Worm (Caenorhabditis elegans): ENCODE results near the gene atg-16.1.

atg-16.1 gene

DNA sequence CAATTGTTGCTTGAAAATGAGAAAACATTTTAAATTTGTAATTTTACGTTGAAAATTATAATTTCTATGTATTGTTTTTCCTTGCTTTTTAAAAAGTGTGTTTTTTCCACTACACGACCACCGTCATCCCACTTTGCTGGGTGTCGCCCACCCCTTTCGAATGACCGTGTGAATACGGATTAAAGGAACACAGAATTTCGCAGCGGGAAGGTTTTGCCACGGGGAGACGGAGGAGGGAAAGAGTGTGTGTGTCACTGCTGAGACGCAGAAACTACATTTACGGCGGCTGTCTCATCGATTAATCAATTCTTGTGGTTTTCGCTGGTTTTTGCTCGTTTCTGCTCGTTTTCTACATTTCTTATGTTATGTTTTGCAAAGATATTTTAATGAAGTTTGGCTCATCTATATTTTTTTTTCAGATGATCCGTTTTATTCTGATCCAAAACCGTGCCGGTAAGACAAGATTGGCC is 4.4 kb downstream of the atg-16.1 start, which contains the start of gene aps-2 (continued):
- TF ChIP-seq lin-39 (tag; optimal IDR thresholded peaks at IDR 0.05) (no peak), skn-1 (tag; optimal IDR thresholded peaks at IDR 0.05) (no peak), sma-9 (GFP tag; optimal IDR thresholded peaks at IDR 0.05) (peak; percentile 53), sma-9 (tag; optimal IDR thresholded peaks at IDR 0.05) (no peak)

DNA sequence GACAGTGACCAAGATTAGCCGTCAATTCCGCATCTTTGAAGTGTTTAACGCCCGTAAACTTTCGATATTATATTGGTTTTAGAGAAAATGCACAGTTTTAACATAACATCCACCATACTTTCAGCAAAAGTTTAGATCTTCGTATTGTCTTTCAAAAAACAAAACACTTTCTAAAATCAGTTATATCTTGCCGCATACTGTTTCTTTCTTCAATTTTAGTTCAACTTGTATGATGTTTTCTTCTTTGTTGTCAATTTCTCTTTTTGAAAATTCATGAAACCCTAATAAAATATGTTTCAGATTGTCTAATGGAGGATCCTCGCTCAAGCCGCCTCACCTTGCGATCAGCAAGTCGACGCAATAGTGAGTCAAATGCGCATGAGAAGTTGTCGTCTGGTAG is 8.4 kb downstream of the atg-16.1 start, which contains the start of gene F02E8.4:
Gene F02E8.4 (plus strand): TSS at position 301 of the 400 bp plus-strand sequence.
- no peak for TF ChIP-seq lin-13 (GFP tag; optimal IDR thresholded peaks at IDR 0.05)
- TF ChIP-seq nhr-12 (tag; optimal IDR thresholded peaks at IDR 0.05), result no peak
- TF ChIP-seq lin-39 (tag; optimal IDR thresholded peaks at IDR 0.05), result no peak
- no peak for TF ChIP-seq ZK546.5 (tag; optimal IDR thresholded peaks at IDR 0.05)
- no peak for TF ChIP-seq sma-3 (GFP tag; optimal IDR thresholded peaks at IDR 0.05)
- no peak for TF ChIP-seq mdl-1 (tag; optimal IDR thresholded peaks at IDR 0.05)
- no peak for TF ChIP-seq ztf-11 (tag; optimal IDR thresholded peaks at IDR 0.05)
- TF ChIP-seq nhr-77 (tag; optimal IDR thresholded peaks at IDR 0.05), result no peak
- no peak for TF ChIP-seq alr-1 (tag; optimal IDR thresholded peaks at IDR 0.05)
- TF ChIP-seq nhr-10 (tag; optimal IDR thresholded peaks at IDR 0.05), result no peak
- TF ChIP-seq nhr-6 (tag; optimal IDR thresholded peaks at IDR 0.05), result no peak
- TF ChIP-seq sem-4 (tag; optimal IDR thresholded peaks at IDR 0.05), result no peak
- no peak for TF ChIP-seq nhr-237 (tag; optimal IDR thresholded peaks at IDR 0.05)

DNA sequence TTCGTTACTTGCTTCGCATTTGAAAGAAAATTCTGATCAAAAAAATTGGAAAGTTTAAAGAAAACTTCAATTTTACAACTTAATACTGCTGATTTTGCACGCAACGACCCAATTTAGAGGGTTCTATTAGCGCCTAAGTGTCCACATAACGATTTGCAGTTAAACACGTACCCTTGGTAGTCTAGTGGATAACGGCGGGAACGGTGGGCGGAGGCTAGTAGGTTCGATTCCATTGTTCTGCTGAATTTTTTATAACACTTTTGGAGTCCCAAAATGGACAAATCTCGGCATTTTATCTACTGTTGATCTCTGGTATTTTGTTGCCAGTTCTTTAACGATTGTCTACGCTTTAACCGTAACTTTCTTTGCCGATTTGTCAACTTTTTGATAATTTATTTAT is 9.2 kb downstream of the atg-16.1 start:
- TF ChIP-seq ceh-16 (tag; optimal IDR thresholded peaks at IDR 0.05) (no peak), ceh-82 (tag; optimal IDR thresholded peaks at IDR 0.05) (no peak), lin-39 (tag; optimal IDR thresholded peaks at IDR 0.05) (no peak), snpc-4 (tag; optimal IDR thresholded peaks at IDR 0.05) (no peak), nhr-129 (tag; optimal IDR thresholded peaks at IDR 0.05) (no peak), nhr-6 (tag; optimal IDR thresholded peaks at IDR 0.05) (no peak), gmeb-1 (tag; optimal IDR thresholded peaks at IDR 0.05) (no peak), aly-2 (tag; optimal IDR thresholded peaks at IDR 0.05) (no peak)

DNA sequence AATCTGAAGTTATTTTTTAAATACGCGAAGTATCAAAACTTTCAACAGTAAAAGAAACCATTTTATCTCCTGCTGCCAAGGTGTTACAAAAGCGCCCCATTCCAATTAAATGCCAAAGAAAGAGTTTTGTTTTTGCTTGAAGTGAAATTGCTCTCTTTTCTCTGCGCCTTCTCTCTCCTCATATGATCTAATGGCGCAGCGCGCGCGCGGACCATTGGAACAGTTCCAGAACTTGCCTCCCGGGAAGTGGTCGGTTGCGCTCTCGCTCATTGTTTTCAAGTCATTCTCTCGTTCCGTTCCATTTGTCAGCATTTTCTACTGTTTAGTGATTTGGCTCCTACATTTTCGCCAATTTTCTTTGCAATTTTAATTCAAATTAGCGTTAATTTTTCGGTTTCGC is 10.3 kb downstream of the atg-16.1 start:
- TF ChIP-seq ama-1 (optimal IDR thresholded peaks at IDR 0.05) (no peak), skn-1 (tag; optimal IDR thresholded peaks at IDR 0.05) (no peak), ztf-1 (GFP tag; conservative IDR thresholded peaks at IDR 0.05) (no peak), nhr-25 (tag; optimal IDR thresholded peaks at IDR 0.05) (no peak), R02D3.7 (tag; optimal IDR thresholded peaks at IDR 0.05) (no peak), unc-62 (GFP tag; optimal IDR thresholded peaks at IDR 0.05) (no peak), zag-1 (tag; optimal IDR thresholded peaks at IDR 0.05) (no peak), alr-1 (tag; optimal IDR thresholded peaks at IDR 0.05) (no peak), elt-1 (tag; optimal IDR thresholded peaks at IDR 0.05) (no peak), ceh-16 (tag; optimal IDR thresholded peaks at IDR 0.05) (no peak), unc-55 (GFP tag; optimal IDR thresholded peaks at IDR 0.05) (no peak), lin-39 (tag; optimal IDR thresholded peaks at IDR 0.05) (no peak), peb-1 (tag; optimal IDR thresholded peaks at IDR 0.05) (no peak)

DNA sequence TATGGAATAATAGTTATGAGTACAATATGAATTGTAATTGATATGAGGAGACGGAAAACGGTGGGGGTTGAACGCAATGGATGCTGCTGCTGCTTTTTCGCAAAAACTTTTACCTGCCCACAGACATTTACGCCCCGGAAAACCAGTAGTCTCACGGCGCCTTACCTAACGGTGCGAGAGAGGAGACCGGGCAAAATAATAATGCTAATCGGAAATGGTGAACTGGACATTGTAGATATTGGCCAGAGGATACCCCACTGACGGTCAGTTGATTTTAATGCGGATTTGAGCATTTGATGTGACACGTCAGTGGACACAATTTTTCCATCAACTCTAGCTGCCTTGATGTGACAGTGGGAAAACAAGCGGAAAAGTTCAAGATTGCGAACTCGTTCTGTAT is 14.0 kb downstream of the atg-16.1 start, which contains the start of gene mltn-13:
Gene mltn-13 (minus strand): TSS at position 101 of the 400 bp plus-strand sequence.
- TF ChIP-seq nhr-11 (tag; optimal IDR thresholded peaks at IDR 0.05) (no peak), nhr-237 (tag; optimal IDR thresholded peaks at IDR 0.05) (no peak), ama-1 (optimal IDR thresholded peaks at IDR 0.05) (no peak), ZK546.5 (tag; optimal IDR thresholded peaks at IDR 0.05) (no peak), sma-9 (GFP tag; optimal IDR thresholded peaks at IDR 0.05) (no peak), sma-9 (tag; optimal IDR thresholded peaks at IDR 0.05) (no peak)

DNA sequence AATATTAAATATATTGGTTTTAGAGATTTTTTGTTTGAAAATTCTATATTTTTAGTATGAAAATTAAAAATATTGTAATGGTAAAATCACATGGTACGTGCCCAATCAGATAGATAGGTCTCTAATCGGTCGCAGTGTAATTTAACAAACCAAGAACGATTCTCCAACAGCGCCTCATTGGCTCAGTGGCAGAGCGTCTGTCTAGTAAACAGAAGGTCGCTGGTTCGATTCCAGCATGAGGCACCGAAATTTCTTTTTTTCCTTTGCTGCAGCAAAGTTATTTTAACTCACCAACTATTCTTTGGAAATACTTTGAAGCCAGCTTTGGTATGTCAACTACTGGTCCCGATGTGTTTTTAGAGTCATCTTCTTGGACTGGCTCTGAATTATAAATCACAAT is 17.4 kb downstream of the atg-16.1 start:
- TF ChIP-seq lin-39 (tag; optimal IDR thresholded peaks at IDR 0.05), result no peak
- no peak for TF ChIP-seq zag-1 (tag; optimal IDR thresholded peaks at IDR 0.05)
- TF ChIP-seq nhr-21 (tag; optimal IDR thresholded peaks at IDR 0.05), result no peak
- no peak for TF ChIP-seq snpc-4 (tag; optimal IDR thresholded peaks at IDR 0.05)
- TF ChIP-seq peb-1 (tag; optimal IDR thresholded peaks at IDR 0.05), result no peak
- peak; percentile 38 for TF ChIP-seq fos-1 (tag; optimal IDR thresholded peaks at IDR 0.05)
- TF ChIP-seq C34F6.9 (tag; optimal IDR thresholded peaks at IDR 0.05), result peak; percentile 17
- TF ChIP-seq ceh-82 (tag; optimal IDR thresholded peaks at IDR 0.05), result no peak
- TF ChIP-seq mdl-1 (tag; optimal IDR thresholded peaks at IDR 0.05), result no peak
- TF ChIP-seq nhr-10 (tag; optimal IDR thresholded peaks at IDR 0.05), result no peak
- TF ChIP-seq nhr-129 (tag; optimal IDR thresholded peaks at IDR 0.05), result peak; percentile 68
- no peak for TF ChIP-seq sem-4 (tag; optimal IDR thresholded peaks at IDR 0.05)
- peak; percentile 19 for TF ChIP-seq sma-3 (GFP tag; optimal IDR thresholded peaks at IDR 0.05)
- no peak for TF ChIP-seq R02D3.7 (tag; optimal IDR thresholded peaks at IDR 0.05)
- no peak for TF ChIP-seq nhr-77 (tag; optimal IDR thresholded peaks at IDR 0.05)
- TF ChIP-seq alr-1 (tag; optimal IDR thresholded peaks at IDR 0.05), result no peak
- no peak for TF ChIP-seq ztf-11 (tag; optimal IDR thresholded peaks at IDR 0.05)
- TF ChIP-seq dmd-4 (tag; optimal IDR thresholded peaks at IDR 0.05), result no peak
- TF ChIP-seq unc-39 (tag; optimal IDR thresholded peaks at IDR 0.05), result no peak
- TF ChIP-seq ceh-16 (tag; optimal IDR thresholded peaks at IDR 0.05), result no peak
- no peak for TF ChIP-seq ztf-1 (GFP tag; conservative IDR thresholded peaks at IDR 0.05)
- no peak for TF ChIP-seq egl-27 (tag; optimal IDR thresholded peaks at IDR 0.05)
- no peak for TF ChIP-seq ZK546.5 (tag; optimal IDR thresholded peaks at IDR 0.05)
- no peak for TF ChIP-seq lin-13 (GFP tag; optimal IDR thresholded peaks at IDR 0.05)
- TF ChIP-seq unc-62 (GFP tag; optimal IDR thresholded peaks at IDR 0.05), result no peak
- TF ChIP-seq mab-5 (tag; optimal IDR thresholded peaks at IDR 0.05), result no peak
- TF ChIP-seq lin-11 (tag; optimal IDR thresholded peaks at IDR 0.05), result no peak
- TF ChIP-seq nhr-11 (tag; optimal IDR thresholded peaks at IDR 0.05), result no peak
- TF ChIP-seq nhr-6 (tag; optimal IDR thresholded peaks at IDR 0.05), result no peak
- TF ChIP-seq nhr-237 (tag; optimal IDR thresholded peaks at IDR 0.05), result no peak
- no peak for TF ChIP-seq unc-55 (GFP tag; optimal IDR thresholded peaks at IDR 0.05)
- TF ChIP-seq skn-1 (tag; optimal IDR thresholded peaks at IDR 0.05), result no peak
